Worm (Caenorhabditis elegans) whole organism, L1 larva: Measurements from ENCODE around the gene T23G5.2.
A peak's percentile ranks its signal among the peaks of the same experiment; 100 is the strongest.

ENCODE experiments used
- C04F5.9 ChIP-seq: sonication (generic microtip); optimal IDR thresholded peaks from 2 replicates; lab custom pipeline; 2016; ENCODE audit warnings: missing genetic modification characterization, missing compliant biosample characterization
- C16A3.4 ChIP-seq: fragments of 150-350 bp; optimal IDR thresholded peaks from 2 replicates; lab custom pipeline; 2014; ENCODE audit warnings: missing biosample characterization, missing genetic modification characterization
- Y116A8C.19 ChIP-seq: sonication (generic microtip); optimal IDR thresholded peaks from 2 replicates; lab custom pipeline; 2016; ENCODE audit warnings: missing compliant biosample characterization, missing genetic modification characterization, borderline replicate concordance
- aha-1 ChIP-seq: fragments of 150-350 bp; optimal IDR thresholded peaks from 2 replicates; lab custom pipeline; 2014; ENCODE audit warnings: missing biosample characterization, missing genetic modification characterization
- aly-2 ChIP-seq: fragments of 150-350 bp; optimal IDR thresholded peaks from 2 replicates; lab custom pipeline; 2014; ENCODE audit warnings: missing biosample characterization, missing genetic modification characterization
- blmp-1 ChIP-seq: fragments of 150-350 bp; optimal IDR thresholded peaks from 2 replicates; lab custom pipeline; 2014; ENCODE audit warnings: missing biosample characterization, missing genetic modification characterization
- ceh-82 ChIP-seq, 3 experiments: fragments of 150-350 bp in 1 of 3; sonication (generic microtip) in 2 of 3; optimal IDR thresholded peaks; 2 replicates each; lab custom pipeline; 2014 to 2017; ENCODE audit warnings: missing biosample characterization in 3 of 3, missing genetic modification characterization in 3 of 3
- dpl-1 ChIP-seq, 3 experiments: fragments of 150-350 bp in 2 of 3; sonication (generic microtip) in 1 of 3; optimal IDR thresholded peaks; 2 replicates each; lab custom pipeline; 2014 to 2017; ENCODE audit warnings: missing biosample characterization in 3 of 3, missing genetic modification characterization in 3 of 3, missing genetic modification reagents in 3 of 3
- efl-1 ChIP-seq, 4 experiments: fragments of 150-350 bp; optimal IDR thresholded peaks in 3 of 4; peaks in 1 of 4; 1 replicate in 1 of 4; 2 replicates in 3 of 4; lab custom pipeline; 2014; ENCODE audit warnings: missing biosample characterization in 2 of 4, missing genetic modification characterization in 2 of 4, missing genetic modification reagents in 2 of 4
- efl-3 ChIP-seq: fragments of 200-800 bp; sonication (Bioruptor generic); optimal IDR thresholded peaks from 2 replicates; lab custom pipeline; 2018; ENCODE audit warnings: mild to moderate bottlenecking, missing genetic modification characterization, missing compliant biosample characterization
- egl-27 ChIP-seq, 2 experiments: fragments of 150-350 bp in 1 of 2; sonication (generic microtip); optimal IDR thresholded peaks; 3 replicates each; lab custom pipeline; 2017 to 2018; ENCODE audit warnings: missing biosample characterization in 2 of 2, missing genetic modification characterization in 2 of 2, missing genetic modification reagents in 2 of 2
- elt-2 ChIP-seq: sonication (generic microtip); optimal IDR thresholded peaks from 2 replicates; lab custom pipeline; 2016; ENCODE audit warnings: missing genetic modification characterization, mild to moderate bottlenecking, inconsistent platforms, missing compliant biosample characterization, missing genetic modification reagents
- ets-5 ChIP-seq: fragments of 200-800 bp; sonication (Bioruptor generic); IDR thresholded peaks from 2 replicates; pipeline ENCODE4 v1.3.6; 2022; ENCODE audit warnings: missing genetic modification characterization, missing compliant biosample characterization
- fkh-10 ChIP-seq: sonication (generic microtip); optimal IDR thresholded peaks from 2 replicates; lab custom pipeline; 2017; ENCODE audit warnings: missing biosample characterization, missing genetic modification reagents, missing genetic modification characterization
- fkh-8 ChIP-seq: sonication (generic microtip); optimal IDR thresholded peaks from 2 replicates; lab custom pipeline; 2016; ENCODE audit warnings: mild to moderate bottlenecking, missing genetic modification characterization, missing compliant biosample characterization
- jun-1 ChIP-seq: fragments of 150-350 bp; optimal IDR thresholded peaks from 2 replicates; lab custom pipeline; 2014; ENCODE audit warnings: missing biosample characterization, missing genetic modification reagents, missing genetic modification characterization
- lin-14 ChIP-seq: fragments of 200-800 bp; sonication (Bioruptor generic); optimal IDR thresholded peaks from 2 replicates; lab custom pipeline; 2018; ENCODE audit warnings: mild to moderate bottlenecking, missing genetic modification characterization, moderate library complexity, missing compliant biosample characterization
- lin-15B ChIP-seq: fragments of 150-350 bp; sonication (generic microtip); optimal IDR thresholded peaks from 3 replicates; lab custom pipeline; 2014; ENCODE audit warnings: missing biosample characterization, missing genetic modification characterization
- lin-35 ChIP-seq, 2 experiments: fragments of 150-350 bp; optimal IDR thresholded peaks; 2 replicates each; lab custom pipeline; 2014; ENCODE audit warnings: missing biosample characterization in 2 of 2, missing genetic modification characterization in 2 of 2, missing genetic modification reagents in 2 of 2
- lsy-2 ChIP-seq, 2 experiments: fragments of 150-350 bp; optimal IDR thresholded peaks; 2 replicates each; lab custom pipeline; 2014; ENCODE audit warnings: missing biosample characterization in 2 of 2, missing genetic modification characterization in 2 of 2
- mdl-1 ChIP-seq, 2 experiments: fragments of 150-350 bp; optimal IDR thresholded peaks; 2 replicates each; lab custom pipeline; 2014 to 2017; ENCODE audit warnings: missing biosample characterization in 2 of 2, missing genetic modification characterization in 2 of 2, inconsistent platforms in 1 of 2
- nhr-20 ChIP-seq: sonication (generic microtip); optimal IDR thresholded peaks from 2 replicates; lab custom pipeline; 2016; ENCODE audit warnings: mild to moderate bottlenecking, missing genetic modification characterization, missing compliant biosample characterization
- nhr-47 ChIP-seq: sonication (generic microtip); optimal IDR thresholded peaks from 2 replicates; lab custom pipeline; 2016; ENCODE audit warnings: mild to moderate bottlenecking, missing genetic modification characterization, moderate library complexity, missing compliant biosample characterization
- nhr-71 ChIP-seq: sonication (generic microtip); optimal IDR thresholded peaks from 2 replicates; lab custom pipeline; 2016; ENCODE audit warnings: mild to moderate bottlenecking, missing genetic modification characterization, moderate library complexity, missing compliant biosample characterization
- nhr-85 ChIP-seq: sonication (generic microtip); peaks from one replicate; lab custom pipeline; 2016; ENCODE audit warnings: missing genetic modification characterization, inconsistent platforms, missing compliant biosample characterization
- rnt-1 ChIP-seq: sonication (generic microtip); optimal IDR thresholded peaks from 2 replicates; lab custom pipeline; 2016; ENCODE audit warnings: mild to moderate bottlenecking, missing genetic modification characterization, moderate library complexity, missing compliant biosample characterization
- skn-1 ChIP-seq: fragments of 150-350 bp; optimal IDR thresholded peaks from 2 replicates; lab custom pipeline; 2014; ENCODE audit warnings: missing biosample characterization, missing genetic modification characterization
- snu-23 ChIP-seq: sonication (generic microtip); optimal IDR thresholded peaks from 2 replicates; lab custom pipeline; 2016; ENCODE audit warnings: missing genetic modification characterization, missing compliant biosample characterization
- sup-37 ChIP-seq: fragments of 200-800 bp; sonication (Bioruptor generic); optimal IDR thresholded peaks from 2 replicates; lab custom pipeline; 2018; ENCODE audit warnings: mild to moderate bottlenecking, missing genetic modification characterization, missing compliant biosample characterization
- swsn-7 ChIP-seq: sonication (generic microtip); optimal IDR thresholded peaks from 2 replicates; lab custom pipeline; 2016; ENCODE audit warnings: missing genetic modification characterization, missing compliant biosample characterization
- tbx-2 ChIP-seq: sonication (generic microtip); optimal IDR thresholded peaks from 2 replicates; lab custom pipeline; 2016; ENCODE audit warnings: missing genetic modification characterization, missing compliant biosample characterization
- xbp-1 ChIP-seq: sonication (generic microtip); optimal IDR thresholded peaks from 2 replicates; lab custom pipeline; 2016; ENCODE audit warnings: missing genetic modification characterization, missing compliant biosample characterization

T23G5.2 gene

ce11 chrIII:9239983-9240382 lies 3.9 kb upstream of the T23G5.2 start, which contains the start of gene saeg-2:
Gene saeg-2, plus strand, starts transcription at chrIII:9240363.
- TF ChIP-seq fkh-8 (tag; lab: Kevin White, UChicago): peak; percentile 35
- TF ChIP-seq C16A3.4 (tag; lab: Kevin White, UChicago): peak; percentile 31
- peak; percentile 9 for TF ChIP-seq lin-15B (tag; lab: Kevin White, UChicago)
- TF ChIP-seq ceh-82 (tag; optimal IDR thresholded peaks at IDR 0.05; lab: Kevin White, UChicago): peak in 1 of 3 experiments; percentile 27
- TF ChIP-seq tbx-2: peak; percentile 14
- TF ChIP-seq elt-2 (tag; lab: Kevin White, UChicago): no peak
- TF ChIP-seq rnt-1 (tag; lab: Kevin White, UChicago): peak; percentile 12
- TF ChIP-seq lsy-2 (tag; optimal IDR thresholded peaks at IDR 0.05; lab: Kevin White, UChicago): peak; percentile 35 to 64
- peak; percentile 18 for TF ChIP-seq jun-1 (tag; lab: Kevin White, UChicago)
- TF ChIP-seq lin-35 (GFP tag; optimal IDR thresholded peaks at IDR 0.05; lab: Kevin White, UChicago): peak; percentile 44 to 57
- TF ChIP-seq nhr-20 (tag; lab: Kevin White, UChicago): peak; percentile 7
- TF ChIP-seq nhr-85: peak; percentile 39
- TF ChIP-seq sup-37 (GFP tag; lab: Kevin White, UChicago): no peak
- TF ChIP-seq lin-14 (GFP tag; lab: Kevin White, UChicago): peak; percentile 76
- peak; percentile 40 to 54 for TF ChIP-seq efl-1 (optimal IDR thresholded peaks at IDR 0.05; lab: Kevin White, UChicago)
- peak in 1 of 2 experiments; percentile 20 for TF ChIP-seq efl-1 (GFP tag; optimal IDR thresholded peaks at IDR 0.05 in 1 of 2; lab: Kevin White, UChicago)
- TF ChIP-seq aha-1 (tag; lab: Kevin White, UChicago): no peak
- peak; percentile 38 for TF ChIP-seq swsn-7
- peak; percentile 62 for TF ChIP-seq snu-23 (GFP tag; lab: Kevin White, UChicago)
- TF ChIP-seq mdl-1 (tag; optimal IDR thresholded peaks at IDR 0.05; lab: Kevin White, UChicago): peak in 1 of 2 experiments; percentile 27
- TF ChIP-seq nhr-71 (tag; lab: Kevin White, UChicago): peak; percentile 41
- peak; percentile 47 for TF ChIP-seq blmp-1
- TF ChIP-seq skn-1 (tag; lab: Kevin White, UChicago): peak; percentile 5
- TF ChIP-seq dpl-1 (GFP tag; optimal IDR thresholded peaks at IDR 0.05; lab: Kevin White, UChicago): peak in 1 of 3 experiments; percentile 26
- no peak for TF ChIP-seq Y116A8C.19 (tag; lab: Kevin White, UChicago)
- no peak for TF ChIP-seq efl-3 (GFP tag; lab: Kevin White, UChicago)
- peak; percentile 5 for TF ChIP-seq nhr-47
- TF ChIP-seq xbp-1 (tag; lab: Kevin White, UChicago): peak; percentile 3
- TF ChIP-seq aly-2 (tag; lab: Kevin White, UChicago): no peak
- TF ChIP-seq, all 84 proteins: peak for 22

ce11 chrIII:9237626-9238025 lies 1.5 kb upstream of the T23G5.2 start:
- TF ChIP-seq elt-2 (tag; lab: Kevin White, UChicago) (peak; percentile 44), efl-1 (optimal IDR thresholded peaks at IDR 0.05; lab: Kevin White, UChicago) (no peak), efl-1 (GFP tag; optimal IDR thresholded peaks at IDR 0.05 in 1 of 2; lab: Kevin White, UChicago) (peak in 1 of 2 experiments; percentile 72), nhr-71 (tag; lab: Kevin White, UChicago) (no peak)

- TF ChIP-seq lsy-2 (tag; optimal IDR thresholded peaks at IDR 0.05; lab: Kevin White, UChicago): no peak
- TF ChIP-seq efl-1 (optimal IDR thresholded peaks at IDR 0.05; lab: Kevin White, UChicago): no peak
- peak in 1 of 2 experiments; percentile 73 for TF ChIP-seq efl-1 (GFP tag; optimal IDR thresholded peaks at IDR 0.05 in 1 of 2; lab: Kevin White, UChicago)
These were observed 5.0 kb downstream of the T23G5.2 start, which contains the start of gene T23G5.3 for ce11 chrIII:9231173-9231572. Gene T23G5.3, minus strand, starts transcription at chrIII:9231273.

DNA sequence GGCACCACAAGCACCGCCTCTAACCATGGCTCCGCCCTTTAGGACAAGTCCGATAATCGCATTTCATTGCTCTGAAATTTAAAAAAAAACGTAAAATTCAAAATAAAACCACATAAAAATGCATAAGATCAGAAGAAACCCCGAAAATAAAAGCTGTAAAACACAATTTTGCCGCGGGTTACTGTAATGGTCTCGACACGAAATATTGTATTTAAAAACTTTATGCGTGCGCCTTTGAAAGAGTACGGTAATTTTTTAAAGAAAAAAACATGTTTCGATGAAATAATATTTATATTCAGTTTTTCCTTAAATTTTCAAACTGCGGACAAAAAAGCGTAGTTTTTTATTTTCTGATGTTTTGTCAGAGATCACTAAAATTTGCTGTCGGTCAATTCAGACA lies 7.4 kb downstream of the T23G5.2 start, which contains the start of gene rnr-1:
Gene rnr-1, minus strand, starts transcription at position 77 of the 400 bp plus-strand sequence.
- no peak for TF ChIP-seq efl-1 (optimal IDR thresholded peaks at IDR 0.05; lab: Kevin White, UChicago)
- TF ChIP-seq efl-1 (GFP tag; optimal IDR thresholded peaks at IDR 0.05 in 1 of 2; lab: Kevin White, UChicago): peak in 1 of 2 experiments; percentile 20
- no peak for TF ChIP-seq egl-27 (tag; optimal IDR thresholded peaks at IDR 0.05; lab: Kevin White, UChicago)
- no peak for TF ChIP-seq ets-5 (GFP tag; lab: Robert Waterston, UW)
- no peak for TF ChIP-seq fkh-10 (GFP tag; lab: Kevin White, UChicago)
- TF ChIP-seq tbx-2: no peak
- no peak for TF ChIP-seq lsy-2 (tag; optimal IDR thresholded peaks at IDR 0.05; lab: Kevin White, UChicago)
- no peak for TF ChIP-seq C04F5.9 (tag; lab: Kevin White, UChicago)
- TF ChIP-seq nhr-71 (tag; lab: Kevin White, UChicago): no peak
